Worm (Caenorhabditis elegans) whole organism, L1 larva: ENCODE measurements around the gene alg-4.

ENCODE experiments used
- C04F5.9 ChIP-seq: sonication (generic microtip); optimal IDR thresholded peaks from 2 replicates; lab custom pipeline; 2016; ENCODE audit warnings: missing genetic modification characterization, missing compliant biosample characterization
- C16A3.4 ChIP-seq: fragments of 150-350 bp; optimal IDR thresholded peaks from 2 replicates; lab custom pipeline; 2014; ENCODE audit warnings: missing biosample characterization, missing genetic modification characterization
- alr-1 ChIP-seq: fragments of 200-800 bp; sonication (Bioruptor generic); optimal IDR thresholded peaks from 2 replicates; lab custom pipeline; 2018; ENCODE audit warnings: borderline replicate concordance, mild to moderate bottlenecking, missing genetic modification characterization, missing compliant biosample characterization
- aly-2 ChIP-seq: fragments of 150-350 bp; optimal IDR thresholded peaks from 2 replicates; lab custom pipeline; 2014; ENCODE audit warnings: missing biosample characterization, missing genetic modification characterization
- blmp-1 ChIP-seq: fragments of 150-350 bp; optimal IDR thresholded peaks from 2 replicates; lab custom pipeline; 2014; ENCODE audit warnings: missing biosample characterization, missing genetic modification characterization
- ceh-88 ChIP-seq: fragments of 200-800 bp; sonication (Bioruptor generic); IDR thresholded peaks from 2 replicates; pipeline ENCODE4 v1.3.6; 2022; ENCODE audit warnings: missing genetic modification characterization, missing compliant biosample characterization
- ceh-90 ChIP-seq: sonication (generic microtip); optimal IDR thresholded peaks from 2 replicates; lab custom pipeline; 2016; ENCODE audit warnings: missing genetic modification characterization, missing compliant biosample characterization
- dpl-1 ChIP-seq, 3 experiments: fragments of 150-350 bp in 2 of 3; sonication (generic microtip) in 1 of 3; optimal IDR thresholded peaks; 2 replicates each; lab custom pipeline; 2014 to 2017; ENCODE audit warnings: missing biosample characterization in 3 of 3, missing genetic modification characterization in 3 of 3, missing genetic modification reagents in 3 of 3
- efl-1 ChIP-seq, 4 experiments: fragments of 150-350 bp; optimal IDR thresholded peaks in 3 of 4; peaks in 1 of 4; 1 replicate in 1 of 4; 2 replicates in 3 of 4; lab custom pipeline; 2014; ENCODE audit warnings: missing biosample characterization in 2 of 4, missing genetic modification characterization in 2 of 4, missing genetic modification reagents in 2 of 4
- egl-13 ChIP-seq: sonication (generic microtip); optimal IDR thresholded peaks from 2 replicates; lab custom pipeline; 2016; ENCODE audit warnings: missing genotype, missing genetic modification reagents, missing genetic modification characterization, missing compliant biosample characterization
- egl-27 ChIP-seq, 2 experiments: fragments of 150-350 bp in 1 of 2; sonication (generic microtip); optimal IDR thresholded peaks; 3 replicates each; lab custom pipeline; 2017 to 2018; ENCODE audit warnings: missing biosample characterization in 2 of 2, missing genetic modification characterization in 2 of 2, missing genetic modification reagents in 2 of 2
- elt-3 ChIP-seq, 6 experiments: fragments of 150-350 bp in 1 of 6; sonication (generic microtip); optimal IDR thresholded peaks; 2 replicates each; lab custom pipeline; 2017 to 2018; ENCODE audit warnings: missing biosample characterization in 6 of 6, missing genetic modification characterization in 6 of 6, inconsistent platforms in 1 of 6
- fkh-8 ChIP-seq: sonication (generic microtip); optimal IDR thresholded peaks from 2 replicates; lab custom pipeline; 2016; ENCODE audit warnings: mild to moderate bottlenecking, missing genetic modification characterization, missing compliant biosample characterization
- fos-1 ChIP-seq: fragments of 150-350 bp; optimal IDR thresholded peaks from 2 replicates; lab custom pipeline; 2014; ENCODE audit warnings: missing biosample characterization, missing genetic modification characterization
- hlh-4 ChIP-seq: sonication (generic microtip); optimal IDR thresholded peaks from 2 replicates; lab custom pipeline; 2016; ENCODE audit warnings: mild to moderate bottlenecking, missing genetic modification characterization, missing compliant biosample characterization
- irx-1 ChIP-seq: sonication (generic microtip); optimal IDR thresholded peaks from 2 replicates; lab custom pipeline; 2016; ENCODE audit warnings: missing genetic modification characterization, missing compliant biosample characterization
- jun-1 ChIP-seq: fragments of 150-350 bp; optimal IDR thresholded peaks from 2 replicates; lab custom pipeline; 2014; ENCODE audit warnings: missing biosample characterization, missing genetic modification reagents, missing genetic modification characterization
- lin-14 ChIP-seq: fragments of 200-800 bp; sonication (Bioruptor generic); optimal IDR thresholded peaks from 2 replicates; lab custom pipeline; 2018; ENCODE audit warnings: mild to moderate bottlenecking, missing genetic modification characterization, moderate library complexity, missing compliant biosample characterization
- lin-15B ChIP-seq: fragments of 150-350 bp; sonication (generic microtip); optimal IDR thresholded peaks from 3 replicates; lab custom pipeline; 2014; ENCODE audit warnings: missing biosample characterization, missing genetic modification characterization
- lin-39 ChIP-seq: fragments of 150-350 bp; optimal IDR thresholded peaks from 2 replicates; lab custom pipeline; 2014; ENCODE audit warnings: missing biosample characterization, missing genetic modification reagents, missing genetic modification characterization
- mab-9 ChIP-seq: fragments of 200-800 bp; sonication (Bioruptor generic); IDR thresholded peaks from 2 replicates; pipeline ENCODE4 v1.3.6; 2022; ENCODE audit warnings: missing genetic modification reagents, missing genetic modification characterization, missing compliant biosample characterization
- mep-1 ChIP-seq: fragments of 150-350 bp; optimal IDR thresholded peaks from 2 replicates; lab custom pipeline; 2014; ENCODE audit warnings: missing biosample characterization, missing genetic modification characterization
- nhr-19 ChIP-seq: fragments of 200-800 bp; sonication (Bioruptor generic); conservative IDR thresholded peaks from 2 replicates; pipeline ENCODE4 v1.3.6; 2022; ENCODE audit warnings: missing genetic modification characterization, missing compliant biosample characterization
- nhr-71 ChIP-seq: sonication (generic microtip); optimal IDR thresholded peaks from 2 replicates; lab custom pipeline; 2016; ENCODE audit warnings: mild to moderate bottlenecking, missing genetic modification characterization, moderate library complexity, missing compliant biosample characterization
- nhr-85 ChIP-seq: sonication (generic microtip); peaks from one replicate; lab custom pipeline; 2016; ENCODE audit warnings: missing genetic modification characterization, inconsistent platforms, missing compliant biosample characterization
- pag-3 ChIP-seq: sonication (generic microtip); optimal IDR thresholded peaks from 2 replicates; lab custom pipeline; 2017; ENCODE audit warnings: missing genetic modification characterization, mild to moderate bottlenecking, missing compliant biosample characterization, antibody characterized with exemption, borderline replicate concordance; ENCODE audit not compliant: insufficient read depth
- pax-3 ChIP-seq: fragments of 200-800 bp; sonication (Bioruptor generic); optimal IDR thresholded peaks from 2 replicates; lab custom pipeline; 2018; ENCODE audit warnings: mild to moderate bottlenecking, missing genetic modification characterization, moderate library complexity, missing compliant biosample characterization
- rnt-1 ChIP-seq: sonication (generic microtip); optimal IDR thresholded peaks from 2 replicates; lab custom pipeline; 2016; ENCODE audit warnings: mild to moderate bottlenecking, missing genetic modification characterization, moderate library complexity, missing compliant biosample characterization
- skn-1 ChIP-seq: fragments of 150-350 bp; optimal IDR thresholded peaks from 2 replicates; lab custom pipeline; 2014; ENCODE audit warnings: missing biosample characterization, missing genetic modification characterization
- snpc-4 ChIP-seq: fragments of 150-350 bp; optimal IDR thresholded peaks from 2 replicates; lab custom pipeline; 2014; ENCODE audit warnings: missing biosample characterization, missing genetic modification characterization
- snu-23 ChIP-seq: sonication (generic microtip); optimal IDR thresholded peaks from 2 replicates; lab custom pipeline; 2016; ENCODE audit warnings: missing genetic modification characterization, missing compliant biosample characterization
- sox-4 ChIP-seq: sonication (generic microtip); optimal IDR thresholded peaks from 2 replicates; lab custom pipeline; 2016; ENCODE audit warnings: missing genetic modification characterization, missing compliant biosample characterization
- sup-37 ChIP-seq: fragments of 200-800 bp; sonication (Bioruptor generic); optimal IDR thresholded peaks from 2 replicates; lab custom pipeline; 2018; ENCODE audit warnings: mild to moderate bottlenecking, missing genetic modification characterization, missing compliant biosample characterization
- tbx-2 ChIP-seq: sonication (generic microtip); optimal IDR thresholded peaks from 2 replicates; lab custom pipeline; 2016; ENCODE audit warnings: missing genetic modification characterization, missing compliant biosample characterization
- unc-62 ChIP-seq: fragments of 150-350 bp; optimal IDR thresholded peaks from 2 replicates; lab custom pipeline; 2014; ENCODE audit warnings: missing biosample characterization, missing genetic modification reagents, missing genetic modification characterization
- unc-86 ChIP-seq: sonication (generic microtip); optimal IDR thresholded peaks from 2 replicates; lab custom pipeline; 2016; ENCODE audit warnings: missing genetic modification characterization, missing compliant biosample characterization
- vab-15 ChIP-seq: sonication (generic microtip); optimal IDR thresholded peaks from 2 replicates; lab custom pipeline; 2017; ENCODE audit warnings: missing genotype, mild to moderate bottlenecking, missing genetic modification characterization, missing compliant biosample characterization
- xbp-1 ChIP-seq: sonication (generic microtip); optimal IDR thresholded peaks from 2 replicates; lab custom pipeline; 2016; ENCODE audit warnings: missing genetic modification characterization, missing compliant biosample characterization
- zip-4 ChIP-seq: fragments of 200-800 bp; sonication (Bioruptor generic); optimal IDR thresholded peaks from 2 replicates; lab custom pipeline; 2018; ENCODE audit warnings: mild to moderate bottlenecking, missing genetic modification characterization, moderate library complexity, missing compliant biosample characterization
- ztf-11 ChIP-seq, 2 experiments: sonication (generic microtip); optimal IDR thresholded peaks; 2 replicates each; lab custom pipeline; 2016 to 2017; ENCODE audit warnings: missing genetic modification characterization in 2 of 2, missing biosample characterization in 1 of 2, missing compliant biosample characterization in 1 of 2

Gene alg-4

ce11 chrIII:9929525-9929924, 38.3 kb upstream of the alg-4 start:
- no peak for TF ChIP-seq fos-1 (tag; lab: Kevin White, UChicago)
- TF ChIP-seq nhr-85: peak; percentile 57

ce11 chrIII:9928777-9929176, 37.6 kb upstream of the alg-4 start, which contains the start of gene ttr-1:
Gene ttr-1 (plus strand): TSS chrIII:9929077.
- TF ChIP-seq unc-86 (tag; lab: Kevin White, UChicago) (no peak), snu-23 (GFP tag; lab: Kevin White, UChicago) (no peak), unc-62 (GFP tag; lab: Kevin White, UChicago) (no peak), aly-2 (tag; lab: Kevin White, UChicago) (no peak), xbp-1 (no peak), lin-15B (tag; lab: Kevin White, UChicago) (no peak), dpl-1 (GFP tag; optimal IDR thresholded peaks at IDR 0.05; lab: Kevin White, UChicago) (no peak), skn-1 (tag; lab: Kevin White, UChicago) (no peak), lin-39 (tag; lab: Kevin White, UChicago) (no peak), fkh-8 (no peak), zip-4 (GFP tag; lab: Kevin White, UChicago) (no peak), pax-3 (no peak), vab-15 (no peak), C04F5.9 (tag; lab: Kevin White, UChicago) (no peak), mab-9 (GFP tag; lab: Robert Waterston, UW) (no peak), tbx-2 (tag; lab: Kevin White, UChicago) (no peak), egl-27 (tag; optimal IDR thresholded peaks at IDR 0.05; lab: Kevin White, UChicago) (no peak), egl-13 (no peak)
- TF ChIP-seq, all 84 proteins: peak for 0

ce11 chrIII:9927378-9927777, 36.2 kb upstream of the alg-4 start, which contains the start of gene ttr-2:
Gene ttr-2 (plus strand): TSS chrIII:9927769.
- TF ChIP-seq nhr-71 (tag; lab: Kevin White, UChicago) (peak; percentile 21), C16A3.4 (no peak), blmp-1 (peak; percentile 48), snu-23 (GFP tag; lab: Kevin White, UChicago) (peak; percentile 35), efl-1 (optimal IDR thresholded peaks at IDR 0.05; lab: Kevin White, UChicago) (no peak), efl-1 (GFP tag; optimal IDR thresholded peaks at IDR 0.05 in 1 of 2; lab: Kevin White, UChicago) (peak in 1 of 2 experiments; percentile 73), nhr-85 (peak; percentile 77), mep-1 (peak; percentile 10), elt-3 (tag; optimal IDR thresholded peaks at IDR 0.05; lab: Kevin White, UChicago) (peak in 2 of 6 experiments; percentile 46 to 56), lin-14 (GFP tag; lab: Kevin White, UChicago) (peak; percentile 67), dpl-1 (GFP tag; optimal IDR thresholded peaks at IDR 0.05; lab: Kevin White, UChicago) (no peak)

ce11 chrIII:9926650-9927049, 35.4 kb upstream of the alg-4 start, which contains the start of gene ttr-3:
Gene ttr-3 (minus strand): TSS chrIII:9926750.
- TF ChIP-seq nhr-85: no peak
- no peak for TF ChIP-seq sup-37 (GFP tag; lab: Kevin White, UChicago)
- TF ChIP-seq nhr-19 (GFP tag; lab: Robert Waterston, UW): no peak
- TF ChIP-seq hlh-4 (tag; lab: Kevin White, UChicago): no peak
- TF ChIP-seq ceh-88 (GFP tag; lab: Robert Waterston, UW): no peak
- TF ChIP-seq ceh-90: no peak
- TF ChIP-seq skn-1 (tag; lab: Kevin White, UChicago): no peak
- no peak for TF ChIP-seq alr-1 (tag; lab: Kevin White, UChicago)
- no peak for TF ChIP-seq sox-4 (tag; lab: Kevin White, UChicago)
- TF ChIP-seq rnt-1 (tag; lab: Kevin White, UChicago): no peak
- TF ChIP-seq irx-1 (tag; lab: Kevin White, UChicago): no peak
- TF ChIP-seq snpc-4 (tag; lab: Kevin White, UChicago): no peak
- TF ChIP-seq jun-1 (tag; lab: Kevin White, UChicago): no peak
- no peak for TF ChIP-seq ztf-11 (tag; optimal IDR thresholded peaks at IDR 0.05; lab: Kevin White, UChicago)
- TF ChIP-seq pag-3 (tag; lab: Kevin White, UChicago): no peak
- no peak for TF ChIP-seq unc-86 (tag; lab: Kevin White, UChicago)
